Worm (Caenorhabditis elegans) whole organism, L2 larva: Measurements from ENCODE around the gene ins-15.

Experiments used
- C34F6.9 ChIP-seq: fragments of 150-350 bp; optimal IDR thresholded peaks from 2 replicates; lab custom pipeline; 2014; ENCODE audit warnings: missing biosample characterization, missing genetic modification characterization
- F13H6.1 ChIP-seq: sonication (generic microtip); optimal IDR thresholded peaks from 2 replicates; lab custom pipeline; 2016; ENCODE audit warnings: missing genetic modification characterization, missing compliant biosample characterization
- R02D3.7 ChIP-seq: fragments of 150-350 bp; optimal IDR thresholded peaks from 2 replicates; lab custom pipeline; 2014; ENCODE audit warnings: missing biosample characterization, missing genetic modification characterization
- ZK546.5 ChIP-seq: sonication (generic microtip); optimal IDR thresholded peaks from 2 replicates; lab custom pipeline; 2017; ENCODE audit warnings: missing biosample characterization, missing genetic modification characterization
- alr-1 ChIP-seq: fragments of 150-350 bp; optimal IDR thresholded peaks from 2 replicates; lab custom pipeline; 2014; ENCODE audit warnings: missing biosample characterization, missing genetic modification characterization
- aly-2 ChIP-seq: fragments of 150-350 bp; optimal IDR thresholded peaks from 2 replicates; lab custom pipeline; 2014; ENCODE audit warnings: missing biosample characterization, missing genetic modification characterization
- blmp-1 ChIP-seq: sonication (generic microtip); optimal IDR thresholded peaks from 2 replicates; lab custom pipeline; 2017; ENCODE audit warnings: missing genetic modification characterization, mild to moderate bottlenecking, missing compliant biosample characterization, antibody characterized with exemption, moderate library complexity; ENCODE audit not compliant: insufficient read depth
- ceh-16 ChIP-seq: fragments of 150-350 bp; optimal IDR thresholded peaks from 2 replicates; lab custom pipeline; 2014; ENCODE audit warnings: missing biosample characterization, missing genetic modification characterization
- ceh-82 ChIP-seq: fragments of 150-350 bp; optimal IDR thresholded peaks from 2 replicates; lab custom pipeline; 2014; ENCODE audit warnings: missing biosample characterization, missing genetic modification characterization
- dmd-4 ChIP-seq: sonication (generic microtip); optimal IDR thresholded peaks from 2 replicates; lab custom pipeline; 2017; ENCODE audit warnings: missing biosample characterization, missing genetic modification characterization
- egl-27 ChIP-seq: sonication (generic microtip); optimal IDR thresholded peaks from 3 replicates; lab custom pipeline; 2017; ENCODE audit warnings: missing biosample characterization, missing genetic modification reagents, missing genetic modification characterization
- elt-1 ChIP-seq: fragments of 150-350 bp; optimal IDR thresholded peaks from 2 replicates; lab custom pipeline; 2014; ENCODE audit warnings: missing biosample characterization, missing genetic modification characterization
- elt-3 ChIP-seq: sonication (generic microtip); optimal IDR thresholded peaks from 2 replicates; lab custom pipeline; 2017; ENCODE audit warnings: missing biosample characterization, missing genetic modification characterization
- fos-1 ChIP-seq: fragments of 150-350 bp; optimal IDR thresholded peaks from 2 replicates; lab custom pipeline; 2014; ENCODE audit warnings: missing biosample characterization, missing genetic modification characterization
- gmeb-1 ChIP-seq: fragments of 150-350 bp; optimal IDR thresholded peaks from 2 replicates; lab custom pipeline; 2014; ENCODE audit warnings: missing biosample characterization, missing genetic modification characterization
- lin-11 ChIP-seq: fragments of 150-350 bp; sonication (generic microtip); optimal IDR thresholded peaks from 2 replicates; lab custom pipeline; 2014; ENCODE audit warnings: missing biosample characterization, missing genetic modification characterization, inconsistent platforms, mixed read lengths
- lin-39 ChIP-seq: fragments of 150-350 bp; optimal IDR thresholded peaks from 2 replicates; lab custom pipeline; 2014; ENCODE audit warnings: missing biosample characterization, missing genetic modification reagents, missing genetic modification characterization
- lsy-2 ChIP-seq, 2 experiments: fragments of 150-350 bp in 1 of 2; sonication (generic microtip) in 1 of 2; optimal IDR thresholded peaks; 2 replicates each; lab custom pipeline; 2014 to 2017; ENCODE audit warnings: missing biosample characterization in 2 of 2, missing genetic modification characterization in 2 of 2
- mab-5 ChIP-seq: fragments of 150-350 bp; optimal IDR thresholded peaks from 2 replicates; lab custom pipeline; 2014; ENCODE audit warnings: missing biosample characterization, missing genetic modification characterization
- nhr-10 ChIP-seq: sonication (generic microtip); optimal IDR thresholded peaks from 2 replicates; lab custom pipeline; 2017; ENCODE audit warnings: missing biosample characterization, missing genetic modification characterization
- nhr-12 ChIP-seq: fragments of 150-350 bp; optimal IDR thresholded peaks from 2 replicates; lab custom pipeline; 2014; ENCODE audit warnings: missing biosample characterization, missing genetic modification characterization
- nhr-129 ChIP-seq: fragments of 150-350 bp; optimal IDR thresholded peaks from 2 replicates; lab custom pipeline; 2014; ENCODE audit warnings: missing biosample characterization, missing genetic modification characterization
- nhr-21 ChIP-seq: fragments of 150-350 bp; optimal IDR thresholded peaks from 2 replicates; lab custom pipeline; 2014; ENCODE audit warnings: missing biosample characterization, missing genetic modification characterization
- nhr-237 ChIP-seq: fragments of 150-350 bp; optimal IDR thresholded peaks from 2 replicates; lab custom pipeline; 2014; ENCODE audit warnings: missing biosample characterization, missing genetic modification characterization
- nhr-25 ChIP-seq: fragments of 150-350 bp; sonication (generic microtip); optimal IDR thresholded peaks from 3 replicates; lab custom pipeline; 2014; ENCODE audit warnings: missing biosample characterization, missing genetic modification characterization
- nhr-77 ChIP-seq: fragments of 150-350 bp; optimal IDR thresholded peaks from 2 replicates; lab custom pipeline; 2014; ENCODE audit warnings: missing biosample characterization, missing genetic modification characterization
- peb-1 ChIP-seq: fragments of 150-350 bp; optimal IDR thresholded peaks from 2 replicates; lab custom pipeline; 2014; ENCODE audit warnings: missing biosample characterization, missing genetic modification characterization
- sem-4 ChIP-seq: fragments of 150-350 bp; optimal IDR thresholded peaks from 2 replicates; lab custom pipeline; 2014; ENCODE audit warnings: missing biosample characterization, missing genetic modification reagents, missing genetic modification characterization
- skn-1 ChIP-seq: sonication (generic microtip); optimal IDR thresholded peaks from 2 replicates; lab custom pipeline; 2017; ENCODE audit warnings: missing biosample characterization, missing genetic modification characterization
- sma-9 ChIP-seq, 2 experiments: fragments of 150-350 bp in 1 of 2; sonication (generic microtip) in 1 of 2; optimal IDR thresholded peaks; 2 replicates each; lab custom pipeline; 2014 to 2016; ENCODE audit warnings: missing genetic modification characterization in 2 of 2, mild to moderate bottlenecking in 1 of 2, missing biosample characterization in 1 of 2, missing compliant biosample characterization in 1 of 2, missing genetic modification reagents in 1 of 2, moderate library complexity in 1 of 2
- snpc-4 ChIP-seq: fragments of 150-350 bp; optimal IDR thresholded peaks from 2 replicates; lab custom pipeline; 2014; ENCODE audit warnings: missing biosample characterization, missing genetic modification characterization
- unc-39 ChIP-seq: fragments of 150-350 bp; optimal IDR thresholded peaks from 2 replicates; lab custom pipeline; 2014; ENCODE audit warnings: missing biosample characterization, missing genetic modification characterization
- unc-55 ChIP-seq: fragments of 150-350 bp; sonication (generic microtip); optimal IDR thresholded peaks from 3 replicates; lab custom pipeline; 2014; ENCODE audit warnings: missing biosample characterization, missing genetic modification reagents, missing genetic modification characterization
- unc-62 ChIP-seq: fragments of 150-350 bp; optimal IDR thresholded peaks from 2 replicates; lab custom pipeline; 2014; ENCODE audit warnings: missing biosample characterization, missing genetic modification reagents, missing genetic modification characterization
- zag-1 ChIP-seq: fragments of 150-350 bp; optimal IDR thresholded peaks from 2 replicates; lab custom pipeline; 2014; ENCODE audit warnings: missing biosample characterization, missing genetic modification characterization
- ztf-1 ChIP-seq: fragments of 200-800 bp; sonication (Bioruptor generic); conservative IDR thresholded peaks from 2 replicates; pipeline ENCODE4 v1.3.6; 2022; ENCODE audit warnings: missing genetic modification characterization, missing compliant biosample characterization
- ztf-11 ChIP-seq: sonication (generic microtip); optimal IDR thresholded peaks from 2 replicates; lab custom pipeline; 2017; ENCODE audit warnings: missing biosample characterization, missing genetic modification characterization
- ztf-4 ChIP-seq: fragments of 150-350 bp; optimal IDR thresholded peaks from 2 replicates; lab custom pipeline; 2014; ENCODE audit warnings: missing biosample characterization, missing genetic modification characterization

The ins-15 gene

ce11 chrII:6734674-6735073, 9.9 kb downstream of the ins-15 start, which contains the start of gene T14B4.3 (continued):
- TF ChIP-seq nhr-129 (tag; lab: Kevin White, UChicago) = peak; percentile 65
- no peak for TF ChIP-seq elt-1 (tag; lab: Kevin White, UChicago)
- TF ChIP-seq gmeb-1 (tag; lab: Kevin White, UChicago) = peak; percentile 66
- peak; percentile 51 for TF ChIP-seq sma-9 (GFP tag; optimal IDR thresholded peaks at IDR 0.05; lab: Kevin White, UChicago)
- TF ChIP-seq sma-9 (tag; optimal IDR thresholded peaks at IDR 0.05; lab: Kevin White, UChicago) = no peak
- peak; percentile 40 for TF ChIP-seq nhr-21 (tag; lab: Kevin White, UChicago)
- peak; percentile 50 for TF ChIP-seq F13H6.1 (tag; lab: Kevin White, UChicago)
- no peak for TF ChIP-seq nhr-10
- TF ChIP-seq lin-39 = no peak
- TF ChIP-seq lin-11 (tag; lab: Kevin White, UChicago) = no peak

ce11 chrII:6733718-6734117, 10.8 kb downstream of the ins-15 start, which contains the start of gene T14B4.9:
Gene T14B4.9, minus strand, starts transcription at chrII:6733818.
- TF ChIP-seq nhr-25 (tag; lab: Kevin White, UChicago) = no peak
- TF ChIP-seq aly-2 = no peak
- TF ChIP-seq egl-27 (tag; lab: Kevin White, UChicago) = no peak
- no peak for TF ChIP-seq ceh-16 (tag; lab: Kevin White, UChicago)
- TF ChIP-seq ztf-11 (tag; lab: Kevin White, UChicago) = no peak
- no peak for TF ChIP-seq lsy-2 (tag; optimal IDR thresholded peaks at IDR 0.05; lab: Kevin White, UChicago)
- TF ChIP-seq unc-39 (tag; lab: Kevin White, UChicago) = no peak
- no peak for TF ChIP-seq dmd-4 (tag; lab: Kevin White, UChicago)
- TF ChIP-seq blmp-1 (tag; lab: Kevin White, UChicago) = no peak
- TF ChIP-seq ZK546.5 (tag; lab: Kevin White, UChicago) = no peak
- no peak for TF ChIP-seq gmeb-1 (tag; lab: Kevin White, UChicago)
- TF ChIP-seq ztf-4 = no peak

- TF ChIP-seq nhr-129 (tag; lab: Kevin White, UChicago) = peak; percentile 18
- no peak for TF ChIP-seq sma-9 (GFP tag; optimal IDR thresholded peaks at IDR 0.05; lab: Kevin White, UChicago)
- no peak for TF ChIP-seq sma-9 (tag; optimal IDR thresholded peaks at IDR 0.05; lab: Kevin White, UChicago)
- no peak for TF ChIP-seq elt-1 (tag; lab: Kevin White, UChicago)
- no peak for TF ChIP-seq ceh-16 (tag; lab: Kevin White, UChicago)
- TF ChIP-seq nhr-77 (tag; lab: Kevin White, UChicago) = no peak
- TF ChIP-seq elt-3 (tag; lab: Kevin White, UChicago) = no peak
- peak; percentile 23 for TF ChIP-seq zag-1 (tag; lab: Kevin White, UChicago)
- no peak for TF ChIP-seq fos-1 (tag; lab: Kevin White, UChicago)
- TF ChIP-seq sem-4 (tag; lab: Kevin White, UChicago) = no peak
- TF ChIP-seq C34F6.9 = peak; percentile 45
- TF ChIP-seq peb-1 (tag; lab: Kevin White, UChicago) = no peak
- TF ChIP-seq nhr-237 (tag; lab: Kevin White, UChicago) = no peak
- no peak for TF ChIP-seq gmeb-1 (tag; lab: Kevin White, UChicago)
- TF ChIP-seq lsy-2 (tag; optimal IDR thresholded peaks at IDR 0.05; lab: Kevin White, UChicago) = peak in 1 of 2 experiments; percentile 8
- TF ChIP-seq snpc-4 (tag; lab: Kevin White, UChicago) = peak; percentile 4
- no peak for TF ChIP-seq ztf-1 (GFP tag; lab: Robert Waterston, UW)
- TF ChIP-seq unc-55 = peak; percentile 51
- TF ChIP-seq nhr-12 (tag; lab: Kevin White, UChicago) = no peak
- no peak for TF ChIP-seq dmd-4 (tag; lab: Kevin White, UChicago)
- no peak for TF ChIP-seq ceh-82 (tag; lab: Kevin White, UChicago)
- TF ChIP-seq, all 48 proteins: peak for 6
Observed at ce11 chrII:6729331-6729730, 15.2 kb downstream of the ins-15 start, which contains the start of gene T14B4.8. Gene T14B4.8, minus strand, starts transcription at chrII:6729390.

- no peak for TF ChIP-seq skn-1
- no peak for TF ChIP-seq ztf-4
- no peak for TF ChIP-seq alr-1
- TF ChIP-seq unc-62 (GFP tag; lab: Kevin White, UChicago) = no peak
- no peak for TF ChIP-seq sem-4 (tag; lab: Kevin White, UChicago)
- no peak for TF ChIP-seq nhr-77 (tag; lab: Kevin White, UChicago)
- TF ChIP-seq nhr-10 = no peak
- no peak for TF ChIP-seq ceh-16 (tag; lab: Kevin White, UChicago)
- TF ChIP-seq sma-9 (GFP tag; optimal IDR thresholded peaks at IDR 0.05; lab: Kevin White, UChicago) = no peak
- no peak for TF ChIP-seq sma-9 (tag; optimal IDR thresholded peaks at IDR 0.05; lab: Kevin White, UChicago)
- TF ChIP-seq R02D3.7 (tag; lab: Kevin White, UChicago) = no peak
- no peak for TF ChIP-seq lsy-2 (tag; optimal IDR thresholded peaks at IDR 0.05; lab: Kevin White, UChicago)
- TF ChIP-seq lin-11 (tag; lab: Kevin White, UChicago) = no peak
- no peak for TF ChIP-seq elt-3 (tag; lab: Kevin White, UChicago)
- no peak for TF ChIP-seq nhr-129 (tag; lab: Kevin White, UChicago)
- no peak for TF ChIP-seq elt-1 (tag; lab: Kevin White, UChicago)
- TF ChIP-seq mab-5 (tag; lab: Kevin White, UChicago) = no peak
- TF ChIP-seq ztf-11 (tag; lab: Kevin White, UChicago) = no peak
- TF ChIP-seq unc-39 (tag; lab: Kevin White, UChicago) = no peak
- TF ChIP-seq nhr-21 (tag; lab: Kevin White, UChicago) = no peak
- no peak for TF ChIP-seq unc-55
Observed at ce11 chrII:6726814-6727213, 17.7 kb downstream of the ins-15 start.
